Fruit fly (Drosophila melanogaster): ENCODE measurements around the gene Pcyt2.

Gene Pcyt2

DNA sequence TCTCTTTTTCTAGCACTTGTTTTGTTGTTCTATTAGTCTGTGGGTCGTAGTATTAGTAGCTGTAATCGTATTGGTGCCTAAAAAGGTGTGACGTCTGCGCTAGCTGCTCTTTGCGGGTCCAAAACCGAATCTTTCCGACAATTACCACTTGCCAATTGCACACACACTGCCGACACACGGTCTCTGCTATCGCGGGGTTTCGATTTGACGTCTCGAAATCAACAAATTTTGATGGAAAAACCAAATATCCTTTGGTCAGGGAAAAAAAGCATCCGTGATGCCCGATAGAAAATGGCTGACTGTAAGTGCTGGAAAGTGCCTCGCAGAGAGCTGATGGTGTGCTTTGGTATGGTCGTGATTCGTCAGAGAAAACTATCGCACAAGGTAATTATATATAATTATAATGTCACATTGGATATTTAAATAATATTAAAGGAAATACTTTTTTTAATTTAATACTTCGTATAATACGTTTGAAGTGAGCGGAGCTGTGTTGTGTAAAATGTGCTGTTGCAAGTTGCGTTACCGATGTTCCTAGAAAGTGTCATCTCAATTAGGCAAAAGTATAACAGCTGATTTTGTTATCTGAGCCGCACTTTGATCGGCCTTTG lies 5.0 kb downstream of the Pcyt2 start, which contains the start of the genes Pex10 and CG12099 (continued):
- peak; percentile 84; the same call in 2 of the 3 replicates for TF ChIP-seq Mrtf (GFP tag; IDR thresholded peaks at IDR 0.05)
- TF ChIP-seq trem (tag; optimal IDR thresholded peaks at IDR 0.05) = peak; percentile 92
- peak; percentile 87 for TF ChIP-seq Six4 (GFP tag; optimal IDR thresholded peaks at IDR 0.05)
- peak in 1 of 3 experiments; percentile 56 for TF ChIP-seq Stat92E (GFP tag; optimal IDR thresholded peaks at IDR 0.05)
- peak; percentile 80 for TF ChIP-seq CG12299 (tag; optimal IDR thresholded peaks at IDR 0.05)
- TF ChIP-seq klu (GFP tag; IDR thresholded peaks at IDR 0.05) = peak; percentile 90
- TF ChIP-seq CG7271 (tag; optimal IDR thresholded peaks at IDR 0.05) = peak; percentile 53
- peak; percentile 59 for TF ChIP-seq CG6683 (GFP tag; optimal IDR thresholded peaks at IDR 0.05)
- peak; percentile 90 for TF ChIP-seq hb (GFP tag; IDR thresholded peaks at IDR 0.05; ENCODE audit: partially characterized antibody)
- peak; percentile 97 for TF ChIP-seq slbo (GFP tag; IDR thresholded peaks at IDR 0.05)
- TF ChIP-seq jing (GFP tag; optimal IDR thresholded peaks at IDR 0.05) = no peak
- TF ChIP-seq CG13775 (GFP tag; optimal IDR thresholded peaks at IDR 0.05) = peak; percentile 94
- TF ChIP-seq Usf (GFP tag; optimal IDR thresholded peaks at IDR 0.05) = peak; percentile 79
- no peak for TF ChIP-seq stwl (tag; optimal IDR thresholded peaks at IDR 0.05)
- peak; percentile 67 to 93 for TF ChIP-seq dpn (GFP tag; optimal IDR thresholded peaks at IDR 0.05)
- peak; percentile 79 for TF ChIP-seq CG1647 (GFP tag; optimal IDR thresholded peaks at IDR 0.05)
- TF ChIP-seq CG10565 (GFP tag; optimal IDR thresholded peaks at IDR 0.05) = no peak
- peak; percentile 86 for TF ChIP-seq so (GFP tag; IDR thresholded peaks at IDR 0.05)
- peak; percentile 82 for TF ChIP-seq zfh2 (GFP tag; optimal IDR thresholded peaks at IDR 0.05)
- peak; percentile 27 for TF ChIP-seq NC2β (GFP tag; optimal IDR thresholded peaks at IDR 0.05)
- no peak for TF ChIP-seq Hr78 (GFP tag; optimal IDR thresholded peaks at IDR 0.05)
- peak; percentile 94 for TF ChIP-seq CG12391 (tag; optimal IDR thresholded peaks at IDR 0.05)
- peak; percentile 86 for TF ChIP-seq CG4617 (GFP tag; optimal IDR thresholded peaks at IDR 0.05; ENCODE audit: borderline replicate concordance)
- TF ChIP-seq Elba2 (GFP tag; optimal IDR thresholded peaks at IDR 0.05) = peak; percentile 79
- peak; percentile 80 for TF ChIP-seq CG13296 (GFP tag; optimal IDR thresholded peaks at IDR 0.05)
- TF ChIP-seq pho (GFP tag; optimal IDR thresholded peaks at IDR 0.05) = peak; percentile 58
- peak; percentile 24 for TF ChIP-seq ab (GFP tag; optimal IDR thresholded peaks at IDR 0.05)
- TF ChIP-seq Blimp-1 (GFP tag; optimal IDR thresholded peaks at IDR 0.05) = peak; percentile 72
- TF ChIP-seq dysf (GFP tag; IDR thresholded peaks at IDR 0.05) = peak; percentile 92
- TF ChIP-seq cas (GFP tag; IDR thresholded peaks at IDR 0.05) = peak; percentile 86
- peak; percentile 58 for TF ChIP-seq CG12219 (GFP tag; optimal IDR thresholded peaks at IDR 0.05)
- TF ChIP-seq Hr51 (GFP tag; optimal IDR thresholded peaks at IDR 0.05) = peak; percentile 84 to 85
- no peak for TF ChIP-seq CG8478 (optimal IDR thresholded peaks at IDR 0.05)
- peak; percentile 62 for TF ChIP-seq CG6254 (GFP tag; optimal IDR thresholded peaks at IDR 0.05)
- peak; percentile 95 for TF ChIP-seq CG32532 (GFP tag; IDR thresholded peaks at IDR 0.05)
- peak; percentile 88 for TF ChIP-seq CG11085 (GFP tag; IDR thresholded peaks at IDR 0.05)
- peak; percentile 91 for TF ChIP-seq CG15696 (tag; optimal IDR thresholded peaks at IDR 0.05)
- peak; percentile 93 for TF ChIP-seq CG2712 (tag; optimal IDR thresholded peaks at IDR 0.05)
- TF ChIP-seq CTCF (GFP tag; optimal IDR thresholded peaks at IDR 0.05) = no peak
- TF ChIP-seq Dbx (GFP tag; IDR thresholded peaks at IDR 0.05) = peak; percentile 94
- peak; percentile 72 for TF ChIP-seq psq (GFP tag; optimal IDR thresholded peaks at IDR 0.05)
- TF ChIP-seq CG9437 (GFP tag; optimal IDR thresholded peaks at IDR 0.05) = peak; percentile 83
- peak; percentile 76 for TF ChIP-seq HHEX (GFP tag; optimal IDR thresholded peaks at IDR 0.05)
- peak; percentile 87 for TF ChIP-seq ara (GFP tag; IDR thresholded peaks at IDR 0.05)
- peak; percentile 90 for TF ChIP-seq inv (GFP tag; IDR thresholded peaks at IDR 0.05; ENCODE audit: partially characterized antibody)
- peak; percentile 88 for TF ChIP-seq CG8924 (tag; optimal IDR thresholded peaks at IDR 0.05)
- TF ChIP-seq CG5953 (GFP tag; IDR thresholded peaks at IDR 0.05) = peak; percentile 68
- no peak for TF ChIP-seq yki (optimal IDR thresholded peaks at IDR 0.05)
- no peak for TF ChIP-seq Sox102F (GFP tag; optimal IDR thresholded peaks at IDR 0.05)
- peak; percentile 87 for TF ChIP-seq CG7556 (GFP tag; optimal IDR thresholded peaks at IDR 0.05)

Data from whole organism, embryonic.